Worm (Caenorhabditis elegans): ENCODE results near the gene C02F5.13.
A peak's percentile ranks its signal among the peaks of the same experiment; 100 is the strongest.

Gene C02F5.13

DNA sequence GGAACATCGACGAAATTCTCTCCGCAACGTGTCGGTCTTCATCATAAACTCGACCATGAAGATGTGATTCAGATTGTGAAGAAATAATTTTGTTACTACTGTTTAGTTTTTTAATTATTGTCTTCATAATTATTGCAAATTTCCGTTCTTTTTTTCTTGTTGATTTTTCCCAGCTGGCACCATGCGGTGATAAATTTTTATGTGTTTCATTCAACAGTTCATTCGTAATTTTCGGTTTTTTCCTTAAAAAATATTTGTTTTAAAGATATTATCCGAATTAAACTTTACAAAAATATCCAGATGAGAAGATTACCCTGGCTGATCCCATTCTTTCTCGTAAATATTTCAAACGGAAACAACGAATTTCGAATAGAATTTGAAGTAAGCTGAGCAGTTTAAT lies at the start of gene C02F5.13:
TSS of gene C02F5.13 (plus strand) at position 301 of the 400 bp plus-strand sequence.
- TF ChIP-seq ztf-4 (tag; optimal IDR thresholded peaks at IDR 0.05) (no peak), pqm-1 (tag; optimal IDR thresholded peaks at IDR 0.05) (no peak), aly-2 (tag; optimal IDR thresholded peaks at IDR 0.05) (no peak), jun-1 (tag; optimal IDR thresholded peaks at IDR 0.05) (no peak), nhr-11 (tag; optimal IDR thresholded peaks at IDR 0.05) (no peak), lin-15B (tag; optimal IDR thresholded peaks at IDR 0.05) (no peak), eor-1 (tag; optimal IDR thresholded peaks at IDR 0.05) (no peak), ceh-16 (tag; optimal IDR thresholded peaks at IDR 0.05) (no peak), nhr-237 (tag; optimal IDR thresholded peaks at IDR 0.05) (no peak), ZK546.5 (tag; optimal IDR thresholded peaks at IDR 0.05) (no peak), sea-2 (GFP tag; optimal IDR thresholded peaks at IDR 0.05) (no peak), ceh-9 (tag; optimal IDR thresholded peaks at IDR 0.05) (no peak), fkh-10 (GFP tag; optimal IDR thresholded peaks at IDR 0.05) (no peak), nfya-1 (tag; optimal IDR thresholded peaks at IDR 0.05; ENCODE audit: insufficient read depth) (no peak), R02D3.7 (tag; optimal IDR thresholded peaks at IDR 0.05) (no peak), elt-1 (tag; optimal IDR thresholded peaks at IDR 0.05) (no peak)

DNA sequence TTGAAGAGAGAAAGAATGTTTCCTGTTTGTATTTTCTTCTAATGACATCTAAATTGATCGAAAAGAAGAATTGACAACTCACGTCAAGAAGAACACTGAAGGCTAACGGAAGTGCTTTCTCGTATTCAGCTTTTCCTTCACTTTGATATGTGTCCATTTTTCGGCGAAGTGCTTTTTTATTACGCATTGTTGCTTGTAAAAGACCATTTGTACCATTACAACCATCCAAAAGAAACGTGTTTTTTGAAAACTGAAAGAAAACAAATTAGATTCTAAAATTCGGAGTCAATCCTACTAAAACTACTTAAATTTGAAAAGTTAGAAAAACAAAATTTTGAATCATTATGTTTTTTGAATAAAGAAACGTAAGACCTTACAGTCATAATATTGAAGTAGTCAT lies 48.1 kb upstream of the C02F5.13 start:
- TF ChIP-seq lsy-12 (tag; optimal IDR thresholded peaks at IDR 0.05) = no peak
- no peak for TF ChIP-seq snpc-4 (tag; optimal IDR thresholded peaks at IDR 0.05)
- no peak for TF ChIP-seq pqm-1 (tag; optimal IDR thresholded peaks at IDR 0.05)
- TF ChIP-seq nhr-237 (tag; optimal IDR thresholded peaks at IDR 0.05) = no peak
- TF ChIP-seq fkh-2 (tag; optimal IDR thresholded peaks at IDR 0.05) = no peak
- no peak for TF ChIP-seq nfya-1 (tag; optimal IDR thresholded peaks at IDR 0.05; ENCODE audit: insufficient read depth)
- TF ChIP-seq fos-1 (tag; optimal IDR thresholded peaks at IDR 0.05) = no peak
- no peak for TF ChIP-seq ZK546.5 (tag; optimal IDR thresholded peaks at IDR 0.05)
- no peak for TF ChIP-seq ceh-9 (tag; optimal IDR thresholded peaks at IDR 0.05)
- TF ChIP-seq daf-12 (tag; optimal IDR thresholded peaks at IDR 0.05) = no peak
- no peak for TF ChIP-seq egl-5 (tag; optimal IDR thresholded peaks at IDR 0.05)
- TF ChIP-seq nhr-11 (tag; optimal IDR thresholded peaks at IDR 0.05) = no peak
- TF ChIP-seq elt-3 (tag; optimal IDR thresholded peaks at IDR 0.05) = no peak
- no peak for TF ChIP-seq nhr-28 (tag; optimal IDR thresholded peaks at IDR 0.05)

DNA sequence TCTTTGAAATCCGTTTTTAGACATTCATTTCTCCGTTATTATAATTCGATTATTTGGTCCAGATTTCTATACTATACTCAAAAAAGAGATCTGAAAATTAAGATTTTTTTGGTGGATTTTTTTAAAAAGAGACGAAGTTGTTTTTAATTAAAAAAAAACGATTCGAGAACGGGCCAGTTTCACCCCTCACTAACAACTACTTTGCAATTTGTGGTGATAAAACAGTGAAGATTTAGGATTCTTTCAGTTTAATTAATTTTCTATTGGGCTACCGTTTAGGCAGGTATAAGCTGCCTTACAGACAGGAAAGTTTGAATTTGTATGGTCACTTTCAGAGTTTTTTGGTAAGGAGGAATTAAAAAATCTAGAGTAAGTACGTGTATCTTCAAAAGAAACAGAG lies 46.0 kb upstream of the C02F5.13 start, which contains the start of gene unc-36:
TSS of gene unc-36 (minus strand) at position 101 of the 400 bp plus-strand sequence.
- TF ChIP-seq lin-15B (tag; optimal IDR thresholded peaks at IDR 0.05) = no peak
- TF ChIP-seq nhr-11 (tag; optimal IDR thresholded peaks at IDR 0.05) = no peak

DNA sequence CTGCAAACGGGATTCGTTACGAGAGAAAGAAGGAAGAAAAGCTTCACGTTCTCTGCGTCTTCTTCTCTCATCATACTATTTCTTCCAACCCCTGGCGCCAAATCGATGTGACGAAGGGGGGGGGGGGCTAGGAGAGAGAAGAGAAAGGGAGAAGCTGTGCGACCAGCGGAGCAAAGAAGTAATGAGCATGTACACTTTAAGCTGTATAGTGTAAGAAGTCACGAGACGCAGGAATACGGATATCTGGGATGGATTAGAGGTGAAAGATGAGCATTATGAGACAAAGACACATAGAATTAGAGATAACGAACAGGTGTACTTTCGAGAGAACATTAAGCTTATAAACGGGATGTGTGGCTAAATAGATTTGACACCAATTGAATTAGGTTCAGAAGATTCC lies 45.4 kb upstream of the C02F5.13 start:
- TF ChIP-seq mml-1 (tag; optimal IDR thresholded peaks at IDR 0.05) = no peak
- no peak for TF ChIP-seq nhr-28 (tag; optimal IDR thresholded peaks at IDR 0.05)
- no peak for TF ChIP-seq ceh-16 (tag; optimal IDR thresholded peaks at IDR 0.05)
- TF ChIP-seq lin-39 (tag; optimal IDR thresholded peaks at IDR 0.05) = peak; percentile 60
- TF ChIP-seq ztf-11 (tag; optimal IDR thresholded peaks at IDR 0.05) = no peak
- no peak for TF ChIP-seq elt-3 (tag; optimal IDR thresholded peaks at IDR 0.05)
- no peak for TF ChIP-seq ama-1 (optimal IDR thresholded peaks at IDR 0.05)
- no peak for TF ChIP-seq fos-1 (tag; optimal IDR thresholded peaks at IDR 0.05)
- TF ChIP-seq lin-15B (tag; optimal IDR thresholded peaks at IDR 0.05) = peak; percentile 33
- TF ChIP-seq nhr-11 (tag; optimal IDR thresholded peaks at IDR 0.05) = peak; percentile 5
- TF ChIP-seq ceh-28 (tag; optimal IDR thresholded peaks at IDR 0.05) = no peak
- no peak for TF ChIP-seq aly-2 (tag; optimal IDR thresholded peaks at IDR 0.05)
- TF ChIP-seq elt-2 (tag; optimal IDR thresholded peaks at IDR 0.05) = no peak
- TF ChIP-seq nfya-1 (tag; optimal IDR thresholded peaks at IDR 0.05; ENCODE audit: insufficient read depth) = peak; percentile 77
- TF ChIP-seq snpc-4 (tag; optimal IDR thresholded peaks at IDR 0.05) = peak; percentile 43
- TF ChIP-seq R02D3.7 (tag; optimal IDR thresholded peaks at IDR 0.05) = no peak

DNA sequence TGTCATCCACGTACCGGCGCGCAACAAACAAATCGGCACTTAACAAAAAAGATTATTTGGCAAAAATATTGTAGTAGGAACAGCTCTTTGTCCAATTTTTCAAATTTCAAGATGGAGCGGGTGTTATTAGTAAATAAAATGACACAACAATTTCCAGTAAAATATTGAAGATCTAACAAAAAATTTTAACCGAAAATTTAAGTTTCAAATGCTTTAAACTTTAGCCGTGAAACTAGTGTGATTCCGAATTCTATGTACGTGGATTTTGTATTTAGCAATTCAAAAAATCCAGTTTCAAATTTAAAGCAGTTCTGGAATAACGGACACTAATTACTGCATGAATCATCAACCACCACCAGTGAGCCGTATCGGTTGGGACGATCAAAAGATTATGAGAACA lies 44.4 kb upstream of the C02F5.13 start, which contains the start of gene snb-5:
TSS of gene snb-5 (plus strand) at position 301 of the 400 bp plus-strand sequence.
- TF ChIP-seq nhr-237 (tag; optimal IDR thresholded peaks at IDR 0.05) = no peak
- TF ChIP-seq fos-1 (tag; optimal IDR thresholded peaks at IDR 0.05) = no peak
- TF ChIP-seq zag-1 (tag; optimal IDR thresholded peaks at IDR 0.05) = no peak
- TF ChIP-seq snpc-4 (tag; optimal IDR thresholded peaks at IDR 0.05) = no peak
- TF ChIP-seq nfya-1 (tag; optimal IDR thresholded peaks at IDR 0.05; ENCODE audit: insufficient read depth) = no peak
- TF ChIP-seq ztf-4 (tag; optimal IDR thresholded peaks at IDR 0.05) = no peak
- TF ChIP-seq lin-39 (tag; optimal IDR thresholded peaks at IDR 0.05) = no peak
- TF ChIP-seq egl-5 (tag; optimal IDR thresholded peaks at IDR 0.05) = no peak
- TF ChIP-seq tbx-2 (tag; optimal IDR thresholded peaks at IDR 0.05) = no peak
- no peak for TF ChIP-seq lsy-12 (tag; optimal IDR thresholded peaks at IDR 0.05)
- TF ChIP-seq nhr-28 (tag; optimal IDR thresholded peaks at IDR 0.05) = no peak
- no peak for TF ChIP-seq daf-12 (tag; optimal IDR thresholded peaks at IDR 0.05)
- no peak for TF ChIP-seq ztf-11 (tag; optimal IDR thresholded peaks at IDR 0.05)
- TF ChIP-seq elt-1 (tag; optimal IDR thresholded peaks at IDR 0.05) = no peak
- TF ChIP-seq hmg-11 (tag; optimal IDR thresholded peaks at IDR 0.05) = no peak
- TF ChIP-seq fkh-2 (tag; optimal IDR thresholded peaks at IDR 0.05) = no peak
- no peak for TF ChIP-seq nhr-76 (tag; optimal IDR thresholded peaks at IDR 0.05)
- no peak for TF ChIP-seq skn-1 (tag; optimal IDR thresholded peaks at IDR 0.05)
- no peak for TF ChIP-seq nhr-43 (tag; optimal IDR thresholded peaks at IDR 0.05; ENCODE audit: poor library complexity, severe bottlenecking)
